Fruit fly (Drosophila melanogaster) whole organism, embryonic: ENCODE measurements around the gene CG31183.
A peak's percentile ranks its signal among the peaks of the same experiment; 100 is the strongest.

Experiments used
- B-H1 ChIP-seq: fragments of 200-800 bp; sonication (Bioruptor generic); IDR thresholded peaks from 3 replicates; pipeline ENCODE4 v1.3.6; 2022; ENCODE audit warnings: missing biosample characterization, missing genetic modification characterization
- Bdp1 ChIP-seq: fragments of 200-800 bp; sonication (Bioruptor generic); optimal IDR thresholded peaks from 3 replicates; lab custom pipeline; 2016; ENCODE audit warnings: missing biosample characterization, missing genetic modification characterization
- CG10654 ChIP-seq: fragments of 200-800 bp; sonication (Bioruptor generic); optimal IDR thresholded peaks from 2 replicates; lab custom pipeline; 2016; ENCODE audit warnings: missing biosample characterization, missing genetic modification characterization
- CG10959 ChIP-seq: fragments of 200-800 bp; sonication (Bioruptor generic); IDR thresholded peaks from 2 replicates; pipeline ENCODE4 v1.3.6; 2022; ENCODE audit warnings: missing biosample characterization, missing genetic modification characterization
- CG11093 ChIP-seq: fragments of 200-800 bp; sonication (Bioruptor generic); IDR thresholded peaks from 3 replicates; pipeline ENCODE4 v1.3.6; 2022; ENCODE audit warnings: missing biosample characterization, missing genetic modification characterization
- CG11247 ChIP-seq: fragments of 200-800 bp; sonication (Bioruptor generic); IDR thresholded peaks from 2 replicates; pipeline ENCODE4 v1.3.6; 2022; ENCODE audit warnings: missing biosample characterization, missing genetic modification characterization
- CG12299 ChIP-seq: fragments of 200-800 bp; sonication (Bioruptor generic); optimal IDR thresholded peaks from 2 replicates; lab custom pipeline; 2018; ENCODE audit warnings: missing biosample characterization, mild to moderate bottlenecking, missing genetic modification characterization
- CG13894 ChIP-seq: fragments of 200-800 bp; sonication (Bioruptor generic); optimal IDR thresholded peaks from 3 replicates; lab custom pipeline; 2018; ENCODE audit warnings: missing biosample characterization, mild to moderate bottlenecking, missing genetic modification characterization, moderate library complexity
- CG15479 ChIP-seq: fragments of 200-800 bp; sonication (Bioruptor generic); optimal IDR thresholded peaks from 3 replicates; lab custom pipeline; 2019; ENCODE audit warnings: missing biosample characterization, mild to moderate bottlenecking, missing genetic modification characterization, moderate library complexity
- CG1832 ChIP-seq: fragments of 200-800 bp; sonication (Bioruptor generic); optimal IDR thresholded peaks from 2 replicates; lab custom pipeline; 2017; ENCODE audit warnings: missing biosample characterization, mild to moderate bottlenecking, missing genetic modification characterization, inconsistent platforms
- CG30431 ChIP-seq: fragments of 200-800 bp; sonication (Bioruptor generic); optimal IDR thresholded peaks from 2 replicates; lab custom pipeline; 2017; ENCODE audit warnings: missing biosample characterization, missing genetic modification characterization
- CG32532 ChIP-seq: fragments of 200-800 bp; sonication (Bioruptor generic); IDR thresholded peaks from 2 replicates; pipeline ENCODE4 v1.3.6; 2022; ENCODE audit warnings: missing biosample characterization, missing genetic modification characterization
- CG32767 ChIP-seq: fragments of 200-800 bp; sonication (Bioruptor generic); IDR thresholded peaks from 2 replicates; pipeline ENCODE4 v1.3.6; 2022; ENCODE audit warnings: missing biosample characterization, missing genetic modification characterization
- CG3726 ChIP-seq: fragments of 200-800 bp; sonication (Bioruptor generic); IDR thresholded peaks from 3 replicates; pipeline ENCODE4, ENCODE4 v1.3.6; 2022; ENCODE audit warnings: missing biosample characterization, missing genetic modification characterization
- CG3838 ChIP-seq: fragments of 200-800 bp; sonication (Bioruptor generic); optimal IDR thresholded peaks from 3 replicates; lab custom pipeline; 2016; ENCODE audit warnings: missing biosample characterization, missing genetic modification characterization
- CG4360 ChIP-seq: fragments of 200-800 bp; sonication (Bioruptor generic); IDR thresholded peaks from 2 replicates; pipeline ENCODE4 v1.3.6; 2022; ENCODE audit warnings: missing biosample characterization, missing genetic modification characterization
- CG6689 ChIP-seq: fragments of 200-800 bp; sonication (Bioruptor generic); IDR thresholded peaks from 2 replicates; pipeline ENCODE4 v1.3.6; 2022; ENCODE audit warnings: missing biosample characterization, missing genetic modification characterization
- CG6791 ChIP-seq: fragments of 200-800 bp; sonication (Bioruptor generic); IDR thresholded peaks from 3 replicates; pipeline ENCODE4 v1.3.6; 2022; ENCODE audit warnings: missing biosample characterization, missing genetic modification characterization; ENCODE audit not compliant: partially characterized antibody
- CG6813 ChIP-seq: fragments of 200-800 bp; sonication (Bioruptor generic); optimal IDR thresholded peaks from 2 replicates; lab custom pipeline; 2017; ENCODE audit warnings: missing biosample characterization, missing genetic modification characterization, mild to moderate bottlenecking, moderate library complexity, missing genetic modification reagents
- CG9215 ChIP-seq: fragments of 200-800 bp; sonication (Bioruptor generic); IDR thresholded peaks from 2 replicates; pipeline ENCODE4 v1.3.6; 2022; ENCODE audit warnings: missing biosample characterization, missing genetic modification characterization
- Ets65A ChIP-seq: fragments of 200-800 bp; sonication (Bioruptor generic); peaks from one replicate; lab custom pipeline; 2016; ENCODE audit warnings: missing biosample characterization, missing genetic modification characterization
- Gug ChIP-seq: fragments of 200-800 bp; sonication (Bioruptor generic); IDR thresholded peaks from 4 replicates; pipeline ENCODE4 v1.3.6; 2022; ENCODE audit warnings: missing biosample characterization, missing genetic modification characterization
- HLH54F ChIP-seq: fragments of 200-800 bp; sonication (Bioruptor generic); optimal IDR thresholded peaks from 3 replicates; lab custom pipeline; 2016; ENCODE audit warnings: missing biosample characterization, missing genetic modification characterization
- Hey ChIP-seq: fragments of 200-800 bp; sonication (Bioruptor generic); optimal IDR thresholded peaks from 3 replicates; lab custom pipeline; 2018; ENCODE audit warnings: missing biosample characterization, mild to moderate bottlenecking, missing genetic modification characterization
- Hr3 ChIP-seq: fragments of 200-800 bp; sonication (Bioruptor generic); optimal IDR thresholded peaks from 3 replicates; lab custom pipeline; 2016; ENCODE audit warnings: missing biosample characterization, missing genetic modification characterization
- Hsf ChIP-seq: fragments of 200-800 bp; sonication (Bioruptor generic); optimal IDR thresholded peaks from 3 replicates; lab custom pipeline; 2016; ENCODE audit warnings: missing biosample characterization, missing genetic modification characterization
- Opbp ChIP-seq: fragments of 200-800 bp; sonication (Bioruptor generic); IDR thresholded peaks from 3 replicates; pipeline ENCODE4 v1.3.6; 2022; ENCODE audit warnings: missing biosample characterization, missing genetic modification characterization; ENCODE audit not compliant: partially characterized antibody
- Rx ChIP-seq: fragments of 200-800 bp; sonication (Bioruptor generic); IDR thresholded peaks from 2 replicates; pipeline ENCODE4 v1.3.6; 2022; ENCODE audit warnings: missing biosample characterization, missing genetic modification characterization
- amos ChIP-seq: fragments of 200-800 bp; sonication (Bioruptor generic); IDR thresholded peaks from 2 replicates; pipeline ENCODE4 v1.3.6; 2022; ENCODE audit warnings: missing biosample characterization, missing genetic modification characterization; ENCODE audit not compliant: partially characterized antibody
- chif ChIP-seq, 2 experiments: fragments of 200-800 bp; sonication (Bioruptor generic); optimal IDR thresholded peaks; 3 replicates each; lab custom pipeline; 2016; ENCODE audit warnings: missing biosample characterization in 2 of 2, missing genetic modification characterization in 2 of 2
- chinmo ChIP-seq: fragments of 200-800 bp; sonication (Bioruptor generic); IDR thresholded peaks from 4 replicates; pipeline ENCODE4 v1.3.6; 2022; ENCODE audit warnings: missing biosample characterization, missing genetic modification characterization; ENCODE audit not compliant: partially characterized antibody
- chn ChIP-seq: fragments of 200-800 bp; sonication (Bioruptor generic); optimal IDR thresholded peaks from 2 replicates; lab custom pipeline; 2016; ENCODE audit warnings: missing biosample characterization, missing genetic modification characterization
- dati ChIP-seq: fragments of 200-800 bp; sonication (Bioruptor generic); IDR thresholded peaks from 2 replicates; pipeline ENCODE4 v1.3.6; 2022; ENCODE audit warnings: missing biosample characterization, missing genetic modification characterization
- dysf ChIP-seq: fragments of 200-800 bp; sonication (Bioruptor generic); IDR thresholded peaks from 3 replicates; pipeline ENCODE4 v1.3.6; 2022; ENCODE audit warnings: missing biosample characterization, missing genetic modification characterization
- emc ChIP-seq: fragments of 200-800 bp; sonication (Bioruptor generic); optimal IDR thresholded peaks from 2 replicates; lab custom pipeline; 2016; ENCODE audit warnings: missing biosample characterization, missing genetic modification characterization
- esg ChIP-seq: fragments of 200-800 bp; sonication (Bioruptor generic); conservative IDR thresholded peaks from 2 replicates; pipeline ENCODE4 v1.3.6; 2022; ENCODE audit warnings: missing biosample characterization, missing genetic modification characterization
- fd96Cb ChIP-seq: fragments of 200-800 bp; sonication (Bioruptor generic); optimal IDR thresholded peaks from 2 replicates; lab custom pipeline; 2018; ENCODE audit warnings: missing biosample characterization, mild to moderate bottlenecking, missing genetic modification characterization, moderate library complexity
- gsb-n ChIP-seq: fragments of 200-800 bp; sonication (Bioruptor generic); optimal IDR thresholded peaks from 3 replicates; lab custom pipeline; 2018; ENCODE audit warnings: missing biosample characterization, mild to moderate bottlenecking, missing genetic modification characterization
- ham ChIP-seq: fragments of 200-800 bp; sonication (Bioruptor generic); IDR thresholded peaks from 2 replicates; pipeline ENCODE4 v1.3.6; 2022; ENCODE audit warnings: missing biosample characterization, missing genetic modification characterization
- hkb ChIP-seq, 2 experiments: fragments of 200-800 bp in 1 of 2; fragments of >200 bp in 1 of 2; sonication (Bioruptor generic) in 1 of 2; IDR thresholded peaks in 1 of 2; optimal IDR thresholded peaks in 1 of 2; 2 replicates each; pipeline versions ENCODE4 v1.3.6 to Lab custom; 2017 to 2022; ENCODE audit warnings: missing biosample characterization in 1 of 2, missing genetic modification characterization in 1 of 2
- insv ChIP-seq, 2 experiments: fragments of 200-800 bp; sonication (Bioruptor generic); optimal IDR thresholded peaks; 3 replicates each; lab custom pipeline; 2016 to 2018; ENCODE audit warnings: missing biosample characterization in 2 of 2, missing genetic modification characterization in 2 of 2
- kay ChIP-seq: fragments of 200-800 bp; sonication (Bioruptor generic); optimal IDR thresholded peaks from 2 replicates; lab custom pipeline; 2016; ENCODE audit warnings: missing biosample characterization, missing genetic modification characterization
- pita ChIP-seq: fragments of 200-800 bp; sonication (Bioruptor generic); optimal IDR thresholded peaks from 2 replicates; lab custom pipeline; 2017; ENCODE audit warnings: missing biosample characterization, mild to moderate bottlenecking, missing genetic modification characterization
- sim ChIP-seq: fragments of 200-800 bp; sonication (Bioruptor generic); IDR thresholded peaks from 2 replicates; pipeline ENCODE4 v1.3.6; 2022; ENCODE audit warnings: missing biosample characterization, missing genetic modification characterization
- sisA ChIP-seq: fragments of 200-800 bp; sonication (Bioruptor generic); IDR thresholded peaks from 2 replicates; pipeline ENCODE4 v1.3.6; 2022; ENCODE audit warnings: missing biosample characterization, missing genetic modification characterization
- slp2 ChIP-seq: fragments of 200-800 bp; sonication (Bioruptor generic); optimal IDR thresholded peaks from 2 replicates; lab custom pipeline; 2016; ENCODE audit warnings: missing biosample characterization, missing genetic modification characterization
- usp ChIP-seq: fragments of >200 bp; optimal IDR thresholded peaks from 2 replicates; lab custom pipeline; 2017; ENCODE audit warnings: missing biosample characterization, missing genetic modification characterization
- zfh1 ChIP-seq: fragments of 200-800 bp; sonication (Bioruptor generic); IDR thresholded peaks from 3 replicates; pipeline ENCODE4 v1.3.6; 2022; ENCODE audit warnings: missing biosample characterization, missing genetic modification characterization

The CG31183 gene

DNA sequence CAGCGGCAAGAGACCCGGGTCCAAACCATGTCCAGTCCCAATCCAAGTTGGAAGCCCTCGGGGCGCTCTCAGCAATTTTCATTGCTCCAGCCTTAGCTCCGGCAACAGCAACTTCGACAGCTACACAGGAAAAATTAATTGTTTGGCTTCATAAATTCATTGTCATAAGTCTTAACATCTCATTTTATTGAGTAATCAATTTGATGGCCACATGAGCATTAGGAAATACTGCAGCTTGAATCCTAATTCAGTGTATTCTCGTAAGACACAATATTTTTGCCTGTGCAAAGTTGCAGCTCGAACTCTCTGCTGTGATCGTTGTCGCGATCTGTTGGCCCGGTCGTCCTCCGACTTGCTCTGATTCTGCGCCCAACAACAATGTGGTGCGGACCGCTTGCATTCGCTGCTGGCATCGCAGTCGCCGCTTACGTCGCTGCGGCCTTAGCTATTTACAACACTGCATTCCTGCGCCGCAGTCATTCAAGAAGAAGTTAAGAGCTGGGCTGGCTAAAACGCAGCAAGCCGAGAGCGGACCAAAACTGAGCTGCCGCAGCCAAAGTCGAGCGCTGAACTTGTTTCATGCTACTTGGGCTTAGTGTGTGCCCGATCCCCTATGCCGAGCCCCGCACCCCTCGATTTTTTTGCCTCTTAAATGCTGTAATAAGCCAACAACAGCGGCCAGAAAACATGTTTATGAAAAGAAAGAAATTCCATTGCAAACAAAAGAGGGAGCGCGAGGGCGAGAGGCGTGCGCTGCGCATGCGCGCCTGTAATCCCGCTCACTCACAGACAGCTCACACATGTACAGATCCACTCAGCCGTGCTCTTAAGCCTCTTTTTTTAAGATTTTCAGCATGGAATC lies 43.9 kb upstream of the CG31183 start (continued):
- TF ChIP-seq CG10654 (peak; percentile 3), fd96Cb (tag; lab: Kevin White, UChicago) (peak; percentile 34), CG11093 (GFP tag; lab: Robert Waterston, UW) (0 out of 3 replicates have a peak, but pooled peaks have one; percentile 40), HLH54F (no peak), CG6689 (GFP tag; lab: Robert Waterston, UW) (0 out of 2 replicates have a peak, but pooled peaks have one; percentile 17), CG6791 (GFP tag; lab: Robert Waterston, UW) (no peak), hkb (optimal IDR thresholded peaks at IDR 0.05; lab: Kevin White, UChicago) (no peak), hkb (GFP tag; IDR thresholded peaks at IDR 0.05; lab: Robert Waterston, UW) (no peak), CG9215 (GFP tag; lab: Robert Waterston, UW) (no peak), chn (GFP tag; lab: Kevin White, UChicago) (no peak), emc (no peak), CG13894 (no peak), CG32767 (GFP tag; lab: Robert Waterston, UW) (no peak), zfh1 (peak; percentile 69), CG6813 (GFP tag; lab: Kevin White, UChicago) (no peak), dati (no peak), slp2 (GFP tag; lab: Kevin White, UChicago) (no peak), insv (GFP tag; optimal IDR thresholded peaks at IDR 0.05; lab: Kevin White, UChicago) (no peak), esg (GFP tag; lab: Robert Waterston, UW) (no peak), CG12299 (no peak), Gug (GFP tag; lab: Robert Waterston, UW) (no peak), Hey (tag; lab: Kevin White, UChicago) (no peak), CG30431 (peak; percentile 33), Rx (GFP tag; lab: Robert Waterston, UW) (0 out of 2 replicates have a peak, but pooled peaks have one; percentile 11), CG32532 (GFP tag; lab: Robert Waterston, UW) (peak; percentile 27; the same call in 1 of the 2 replicates), CG11247 (GFP tag; lab: Robert Waterston, UW) (no peak), CG1832 (GFP tag; lab: Kevin White, UChicago) (no peak), CG15479 (peak; percentile 1)

DNA sequence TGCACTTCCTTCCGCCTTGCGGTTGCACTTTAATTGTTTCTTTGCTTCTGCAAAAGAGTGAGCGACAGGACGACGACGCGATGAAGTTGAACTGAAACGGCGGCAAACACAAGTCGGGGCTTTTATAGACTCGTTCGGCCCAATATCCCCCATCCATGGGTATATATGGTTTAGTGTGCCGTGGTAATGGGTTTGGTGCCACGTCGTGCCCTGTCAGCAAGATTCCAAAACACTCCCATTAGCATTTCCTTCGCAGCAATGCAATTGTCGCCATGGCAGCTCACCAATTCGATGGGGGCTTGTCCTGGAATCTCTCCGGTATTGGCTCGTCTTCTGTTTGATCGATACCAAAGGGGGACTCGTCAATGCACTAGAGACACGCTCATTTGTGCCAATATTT lies 42.2 kb upstream of the CG31183 start, which contains the start of gene CG45105:
TSS of gene CG45105 (minus strand) at position 101 of the 400 bp plus-strand sequence.
- TF ChIP-seq Hsf (GFP tag; lab: Kevin White, UChicago), result no peak
- peak; percentile 66 for TF ChIP-seq Ets65A (GFP tag; lab: Kevin White, UChicago)

DNA sequence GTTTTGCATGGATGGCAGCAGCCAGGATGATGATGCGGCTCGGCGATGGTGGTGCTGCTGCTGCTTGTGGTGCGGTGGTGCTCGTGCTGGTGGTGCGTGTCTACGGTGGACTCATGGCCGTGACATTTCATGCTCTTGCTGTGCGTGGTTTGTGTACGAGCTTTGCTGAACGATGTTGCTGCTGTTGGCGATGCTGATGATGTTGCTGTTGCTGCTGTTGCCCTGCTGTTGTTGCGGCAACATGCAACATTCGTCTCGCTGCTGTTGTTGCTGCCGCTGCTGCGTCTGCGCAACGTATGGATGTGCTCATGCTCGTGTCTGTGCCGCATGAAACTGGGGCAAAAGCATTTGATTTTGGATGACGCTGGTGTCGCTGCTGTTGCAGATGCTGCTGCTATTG lies 37.5 kb upstream of the CG31183 start:
- TF ChIP-seq CG3838 (peak; percentile 21), CG3726 (GFP tag; lab: Robert Waterston, UW) (no peak), CG10959 (GFP tag; lab: Robert Waterston, UW) (no peak), kay (no peak), CG4360 (GFP tag; lab: Robert Waterston, UW) (0 out of 2 replicates have a peak, but pooled peaks have one; percentile 12), Bdp1 (GFP tag; lab: Kevin White, UChicago) (no peak), Opbp (GFP tag; lab: Robert Waterston, UW) (peak; percentile 26; the same call in 1 of the 3 replicates), Hr3 (GFP tag; lab: Kevin White, UChicago) (no peak), ham (GFP tag; lab: Robert Waterston, UW) (no peak), sisA (GFP tag; lab: Robert Waterston, UW) (peak; percentile 18; the same call in 1 of the 2 replicates), chif (GFP tag; optimal IDR thresholded peaks at IDR 0.05; lab: Kevin White, UChicago) (no peak), amos (GFP tag; lab: Robert Waterston, UW) (no peak), pita (GFP tag; lab: Kevin White, UChicago) (peak; percentile 35), dysf (GFP tag; lab: Robert Waterston, UW) (0 out of 3 replicates have a peak, but pooled peaks have one; percentile 21), gsb-n (tag; lab: Kevin White, UChicago) (no peak), sim (no peak), B-H1 (no peak), chinmo (GFP tag; lab: Robert Waterston, UW) (0 out of 4 replicates have a peak, but pooled peaks have one; percentile 27), usp (GFP tag; lab: Kevin White, UChicago) (no peak)
